Worm (Caenorhabditis elegans) whole organism, dauer: Measurements from ENCODE around the gene fat-3.

ENCODE experiments used
- unc-62 ChIP-seq: sonication (generic microtip); optimal IDR thresholded peaks from 2 replicates; lab custom pipeline; 2017; ENCODE audit warnings: missing biosample characterization, missing genetic modification reagents, missing genetic modification characterization

Gene fat-3

DNA sequence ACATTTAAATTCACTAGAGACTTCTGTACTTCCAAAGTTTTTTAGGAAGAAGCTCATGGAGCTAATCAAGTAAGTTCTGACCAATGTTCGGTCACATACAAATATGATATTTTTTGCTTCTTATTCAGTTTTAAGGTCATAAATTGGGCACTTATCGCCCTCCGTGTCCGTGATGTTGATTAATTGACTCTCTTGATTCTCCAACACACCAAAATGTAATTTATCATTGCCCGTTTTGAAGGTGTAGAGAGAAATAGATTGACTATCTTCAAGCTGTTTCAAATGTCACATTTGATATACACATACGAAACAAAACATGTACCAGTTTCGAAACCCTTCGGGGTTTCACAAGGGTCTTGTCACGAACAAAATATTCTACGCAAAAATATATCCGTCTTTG lies 12.1 kb upstream of the fat-3 start:
- no peak for TF ChIP-seq unc-62 (GFP tag; lab: Kevin White, UChicago)

DNA sequence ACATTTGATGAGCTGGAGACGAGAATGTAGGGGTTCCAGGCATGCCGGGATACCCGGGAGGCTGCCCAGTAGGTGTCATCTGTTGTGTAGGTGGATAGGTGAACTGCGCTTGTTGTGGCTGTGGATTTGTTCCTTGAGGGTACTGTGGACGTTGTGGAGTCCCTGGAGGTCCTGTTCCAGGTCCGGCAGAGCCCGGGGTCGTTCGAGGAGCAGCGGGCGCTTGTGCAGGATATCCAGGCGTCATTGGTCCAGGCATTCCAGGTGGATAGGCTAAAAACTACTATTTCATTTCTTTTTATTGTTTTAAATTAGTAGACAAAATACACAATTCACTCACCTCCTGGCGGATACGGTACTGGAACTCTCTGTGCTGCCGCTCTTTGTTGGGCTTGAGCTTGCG lies 7.6 kb upstream of the fat-3 start:
- TF ChIP-seq unc-62 (GFP tag; lab: Kevin White, UChicago), result no peak

DNA sequence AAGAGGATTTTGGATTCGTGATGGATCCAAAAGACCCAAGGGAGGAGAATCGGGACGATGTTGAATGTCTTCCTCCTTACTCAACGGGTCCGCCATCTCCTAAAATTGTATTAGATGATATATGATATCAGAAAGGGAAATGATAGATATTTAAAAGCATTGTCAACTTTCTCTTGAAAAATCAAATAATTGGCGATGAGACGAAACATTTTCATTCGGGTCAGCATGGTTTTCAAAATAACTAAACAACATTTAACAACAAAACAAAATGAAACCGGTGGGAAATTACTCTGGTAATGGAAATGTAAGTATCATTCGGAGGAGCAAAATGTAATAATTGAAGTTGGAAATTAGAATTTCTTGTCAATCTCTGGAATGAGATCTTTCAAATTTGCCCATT lies 6.3 kb upstream of the fat-3 start, which contains the start of gene pis-1:
Gene pis-1, minus strand, starts transcription at position 101 of the 400 bp plus-strand sequence.
- TF ChIP-seq unc-62 (GFP tag; lab: Kevin White, UChicago), result no peak

DNA sequence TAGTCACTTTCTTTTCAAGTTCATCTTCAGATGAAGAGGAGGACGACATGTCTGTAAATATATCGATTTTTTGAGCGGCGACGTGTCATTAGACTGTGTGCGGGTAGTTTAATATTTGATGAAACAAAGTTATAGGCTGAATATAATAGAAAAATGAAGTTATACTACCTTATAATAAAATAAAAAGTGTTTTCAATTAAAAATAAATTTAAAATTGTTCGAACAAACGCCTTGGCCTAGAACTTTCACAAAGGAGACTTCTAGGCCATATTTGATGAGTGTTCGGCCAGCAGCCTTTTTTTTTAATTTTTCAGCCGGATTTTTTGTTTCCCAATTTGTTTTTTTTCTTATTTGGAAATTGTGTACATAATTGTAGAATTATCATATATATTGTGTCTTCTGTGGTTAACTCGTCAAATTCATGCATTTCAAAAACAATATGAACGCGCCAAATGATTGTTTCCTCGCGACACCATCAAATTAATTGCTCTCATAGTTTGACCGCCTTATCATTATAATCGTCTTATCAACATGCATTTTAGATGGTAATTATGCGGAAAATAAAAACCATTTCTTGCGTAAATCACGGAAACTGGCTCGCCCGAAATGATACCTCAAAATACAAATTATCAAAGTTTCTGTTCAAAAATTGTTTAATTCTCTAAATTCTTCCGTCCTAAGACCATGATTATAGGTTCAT lies 5.4 kb upstream of the fat-3 start, which contains the start of gene T13F2.2:
Gene T13F2.2, minus strand, starts transcription at position 51 of the 700 bp plus-strand sequence.
- TF ChIP-seq unc-62 (GFP tag; lab: Kevin White, UChicago), result no peak

DNA sequence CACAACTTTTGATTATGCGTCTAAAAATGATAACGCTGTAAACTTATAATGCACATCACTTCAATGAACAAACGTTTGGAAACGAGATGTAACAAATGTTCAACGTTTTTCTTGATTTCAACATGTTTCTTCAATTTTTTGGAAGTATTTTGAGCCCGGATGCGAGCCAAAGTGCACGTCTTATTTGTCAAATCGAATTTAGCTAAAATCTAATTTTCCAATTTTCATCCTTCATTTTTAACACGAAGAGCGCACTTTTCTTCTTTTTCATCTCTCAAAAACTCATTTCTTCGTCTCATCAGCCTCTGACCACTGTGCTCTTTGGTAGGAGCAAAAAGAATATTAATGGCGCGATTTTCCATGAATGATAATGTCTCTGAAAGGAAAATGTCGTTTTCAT lies 4.5 kb upstream of the fat-3 start:
- no peak for TF ChIP-seq unc-62 (GFP tag; lab: Kevin White, UChicago)

DNA sequence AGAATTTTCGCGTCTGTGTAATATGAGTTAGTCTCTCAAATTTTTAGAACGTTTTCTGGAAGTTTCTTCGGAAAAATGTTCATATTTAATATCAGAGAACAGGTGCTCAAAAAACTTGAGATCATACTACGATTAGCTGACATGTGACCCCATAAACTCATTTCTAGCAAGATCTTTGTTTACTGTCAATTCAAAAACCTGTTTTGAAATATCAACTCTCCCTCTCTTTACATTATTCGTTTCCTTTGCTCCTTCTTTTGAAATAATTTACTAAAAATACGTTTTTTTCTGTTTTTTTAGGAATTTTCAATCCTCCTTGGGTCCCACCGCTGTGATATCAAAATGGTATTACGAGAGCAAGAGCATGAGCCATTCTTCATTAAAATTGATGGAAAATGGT lies 3.7 kb upstream of the fat-3 start, which contains the start of gene fat-4:
Gene fat-4, plus strand, starts transcription at position 301 of the 400 bp plus-strand sequence.
- no peak for TF ChIP-seq unc-62 (GFP tag; lab: Kevin White, UChicago)

DNA sequence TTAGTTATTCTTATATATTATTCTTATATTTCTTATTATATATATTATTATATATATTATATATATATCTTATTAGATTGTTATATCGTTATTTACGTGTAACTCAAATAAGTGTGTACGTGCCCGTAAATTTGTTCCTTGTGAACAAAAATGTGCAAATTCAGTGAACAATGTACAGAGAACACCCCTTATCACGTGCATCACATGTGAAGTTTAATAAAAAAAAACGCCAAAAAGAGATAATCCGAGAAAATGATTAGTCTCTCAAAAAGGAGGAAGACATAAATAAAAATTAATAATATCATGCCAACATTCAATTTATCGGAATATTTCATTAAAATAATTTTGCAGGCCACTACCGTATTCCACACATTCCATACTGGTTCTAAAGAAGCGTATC lies 3.2 kb upstream of the fat-3 start:
- TF ChIP-seq unc-62 (GFP tag; lab: Kevin White, UChicago), result no peak

DNA sequence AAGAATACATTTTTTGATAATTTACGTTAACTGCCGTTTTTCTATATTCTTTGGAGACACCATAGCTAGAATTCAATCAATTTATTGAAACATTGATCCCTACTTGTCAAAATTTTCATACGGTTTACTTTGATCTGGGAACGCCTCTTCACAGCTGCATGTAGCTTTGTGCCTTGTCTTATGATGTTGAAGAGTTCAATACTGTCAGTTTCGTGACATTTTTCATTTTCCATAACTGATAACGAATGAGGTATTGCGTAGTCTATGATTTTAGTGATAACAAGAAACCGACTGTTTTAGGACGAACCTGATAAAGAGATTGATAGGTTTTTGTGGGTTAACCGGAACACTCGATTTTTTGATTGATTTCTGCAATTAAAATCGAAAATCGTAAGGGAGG lies 1.4 kb upstream of the fat-3 start:
- TF ChIP-seq unc-62 (GFP tag; lab: Kevin White, UChicago), result no peak

DNA sequence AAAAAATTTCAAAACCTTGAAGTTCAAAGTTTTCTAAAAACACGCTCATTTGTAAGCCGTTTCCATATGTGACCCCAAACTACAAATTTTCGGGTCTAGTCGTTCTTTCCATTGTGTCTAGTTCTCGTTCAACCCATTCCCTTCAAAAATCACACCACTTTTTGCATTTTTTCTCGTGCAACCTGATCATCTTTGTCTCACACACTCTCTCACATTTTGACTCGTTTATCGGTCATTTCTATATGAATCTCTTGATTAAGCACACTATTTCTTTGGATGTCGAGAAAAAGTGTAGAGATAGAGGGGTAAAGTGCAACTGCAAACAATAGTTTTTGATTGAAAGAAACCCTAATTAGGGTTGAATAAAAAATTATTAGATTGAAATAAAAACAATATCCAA lies 721 bp downstream of the fat-3 start:
- TF ChIP-seq unc-62 (GFP tag; lab: Kevin White, UChicago), result no peak

DNA sequence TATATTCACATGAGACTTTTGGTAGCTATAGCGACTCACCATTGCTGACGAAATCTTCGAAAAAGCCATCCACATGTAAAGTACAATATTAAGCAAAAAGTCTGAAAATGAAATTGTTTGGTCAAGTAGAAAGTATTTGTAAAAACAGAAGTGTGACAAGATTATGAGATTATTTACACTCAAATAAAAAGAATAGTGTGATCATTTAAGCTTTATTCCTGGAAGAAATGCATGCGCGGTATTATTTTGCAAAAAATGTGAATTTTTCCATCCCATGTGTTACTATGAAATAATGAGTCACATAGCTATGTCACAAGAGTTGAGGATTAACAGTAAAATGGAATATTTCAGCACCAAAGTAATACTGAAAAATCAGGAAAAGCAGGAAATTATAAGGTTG lies 7.8 kb downstream of the fat-3 start, which contains the start of gene dct-15:
Gene dct-15, minus strand, starts transcription at position 101 of the 400 bp plus-strand sequence.
- no peak for TF ChIP-seq unc-62 (GFP tag; lab: Kevin White, UChicago)

DNA sequence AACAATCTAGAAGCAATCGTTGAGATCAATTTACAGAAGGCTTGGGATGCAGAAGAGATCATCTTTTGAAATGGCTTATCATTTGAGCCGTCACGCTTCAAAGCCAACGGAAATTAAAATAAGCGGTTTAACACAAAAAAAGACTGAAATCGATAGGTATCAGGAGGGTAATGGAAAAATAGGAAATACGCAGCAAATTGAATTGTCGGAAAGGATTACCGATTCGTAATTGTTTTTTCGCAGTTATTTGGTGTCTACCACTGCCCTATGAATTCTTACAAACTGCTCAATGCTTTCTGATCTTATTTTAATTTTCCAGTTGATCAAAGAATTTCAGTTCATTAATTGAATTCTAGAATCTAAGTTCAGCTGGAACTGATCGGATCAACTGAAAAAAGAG lies 8.7 kb downstream of the fat-3 start:
- TF ChIP-seq unc-62 (GFP tag; lab: Kevin White, UChicago), result no peak

DNA sequence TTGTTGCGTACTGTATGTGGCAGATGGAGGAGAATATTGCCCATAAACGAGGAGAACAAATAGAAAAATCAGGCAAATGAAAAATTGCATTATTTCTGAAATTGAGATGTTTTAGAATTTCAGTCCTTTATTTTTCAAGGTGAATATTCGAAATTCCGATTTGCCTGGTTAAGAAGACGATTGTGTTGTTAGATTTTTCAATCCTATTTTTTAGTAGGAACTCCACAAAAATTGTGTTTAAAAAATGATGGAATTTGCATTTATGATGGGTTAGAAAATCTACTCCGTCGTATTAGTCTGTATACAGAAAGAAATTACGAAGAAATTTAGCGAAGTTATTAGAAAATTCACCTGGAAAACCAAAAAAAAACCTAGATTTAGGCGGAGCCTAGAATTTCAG lies 12.6 kb downstream of the fat-3 start, which contains the start of gene egl-20:
Gene egl-20, minus strand, starts transcription at position 101 of the 400 bp plus-strand sequence.
- TF ChIP-seq unc-62 (GFP tag; lab: Kevin White, UChicago), result no peak

DNA sequence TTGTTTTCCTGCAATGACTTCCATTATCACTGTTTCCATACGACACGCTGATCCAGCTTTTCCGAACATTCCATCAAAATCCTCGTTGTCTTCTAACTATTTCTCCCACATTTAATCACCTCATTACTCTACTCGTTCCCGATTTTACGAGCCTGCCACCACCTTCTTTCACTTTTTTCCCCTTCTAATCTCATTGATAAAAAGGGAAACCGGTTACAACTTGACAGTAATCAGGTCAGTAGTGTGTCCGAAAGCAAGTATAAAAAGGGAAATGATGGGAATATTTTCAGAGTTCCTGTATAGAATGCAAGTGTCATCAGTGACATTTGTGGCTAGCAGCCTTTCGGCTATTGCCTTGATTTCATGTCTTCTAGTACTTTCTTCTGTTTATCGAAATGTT lies 18.8 kb downstream of the fat-3 start, which contains the start of gene col-123:
Gene col-123, plus strand, starts transcription at position 301 of the 400 bp plus-strand sequence.
- no peak for TF ChIP-seq unc-62 (GFP tag; lab: Kevin White, UChicago)

DNA sequence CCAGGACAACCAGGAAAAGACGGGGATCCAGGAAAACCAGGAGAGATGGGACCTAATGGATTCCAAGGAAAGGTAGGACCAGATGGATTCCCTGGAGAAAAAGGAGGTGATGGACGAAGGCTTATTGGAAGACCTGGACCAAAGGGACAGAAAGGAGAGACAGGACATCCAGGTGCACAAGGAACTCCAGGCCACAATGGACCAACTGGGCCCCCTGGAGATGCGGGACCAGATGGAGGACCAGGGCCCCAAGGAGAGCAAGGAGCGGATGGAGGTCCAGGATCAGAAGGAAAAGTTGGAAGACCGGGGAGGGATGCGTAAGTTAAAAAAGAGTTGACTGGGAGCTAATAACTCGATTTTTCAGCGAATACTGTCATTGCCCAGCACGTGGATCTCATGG lies 19.8 kb downstream of the fat-3 start:
- no peak for TF ChIP-seq unc-62 (GFP tag; lab: Kevin White, UChicago)

DNA sequence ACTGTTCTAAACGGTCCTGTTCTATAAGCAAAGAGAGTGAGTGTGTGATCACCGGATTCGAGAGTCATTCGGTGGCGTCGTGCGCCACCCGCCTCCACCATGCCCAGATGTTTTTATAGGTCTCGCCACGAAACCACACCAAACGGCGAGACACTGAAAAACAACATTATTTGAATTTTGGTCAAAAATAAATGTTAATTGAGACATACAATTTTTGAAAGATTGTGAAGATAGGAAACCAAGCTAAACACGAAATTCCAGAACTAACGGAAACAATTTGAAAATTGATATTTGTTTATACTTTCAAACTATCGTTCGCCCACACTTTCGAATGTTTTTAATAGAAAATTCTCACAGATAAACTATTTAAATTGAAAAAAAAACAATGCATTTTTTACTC lies 21.7 kb downstream of the fat-3 start, which contains the start of gene catp-6:
Gene catp-6, minus strand, starts transcription at position 101 of the 400 bp plus-strand sequence.
- no peak for TF ChIP-seq unc-62 (GFP tag; lab: Kevin White, UChicago)

DNA sequence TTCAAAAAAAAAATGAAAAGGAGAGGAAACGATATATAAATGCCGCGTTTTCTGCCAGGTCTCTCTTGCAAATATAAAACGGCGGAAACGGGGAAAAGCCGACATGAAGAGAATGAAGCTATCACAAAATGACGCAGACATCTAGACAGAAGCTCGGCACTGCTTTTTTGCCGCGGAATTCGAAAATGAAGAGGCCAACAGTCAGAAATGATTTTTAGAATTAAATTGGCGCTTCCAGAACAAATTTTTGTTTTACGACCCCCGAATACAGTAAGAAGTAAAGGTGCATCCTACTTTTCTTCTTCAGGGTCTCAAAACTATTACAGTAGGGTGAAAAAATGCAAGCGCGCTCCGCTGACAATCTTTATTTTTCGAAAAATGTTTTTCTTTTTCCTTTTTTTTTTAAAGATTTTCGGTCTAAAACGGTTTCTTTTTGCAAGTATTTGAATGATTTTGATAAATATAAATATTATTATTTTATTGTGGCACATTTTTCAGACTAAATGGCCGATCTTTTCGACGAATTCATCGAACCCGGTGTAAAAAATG lies 22.4 kb downstream of the fat-3 start, which contains the start of gene mtr-4:
Gene mtr-4, plus strand, starts transcription at position 499 of the 549 bp plus-strand sequence.
- no peak for TF ChIP-seq unc-62 (GFP tag; lab: Kevin White, UChicago)
